Worm (Caenorhabditis elegans) whole organism, young adult: ENCODE results near the gene ZK899.7.

Source experiments
- B0035.1 ChIP-seq: sonication (generic microtip); optimal IDR thresholded peaks from 2 replicates; lab custom pipeline; 2016; ENCODE audit warnings: missing genetic modification characterization, mild to moderate bottlenecking, missing compliant biosample characterization, missing genotype, missing genetic modification reagents
- B0261.1 ChIP-seq: sonication (generic microtip); optimal IDR thresholded peaks from 2 replicates; lab custom pipeline; 2016; ENCODE audit warnings: mild to moderate bottlenecking, missing genetic modification characterization, moderate library complexity, missing compliant biosample characterization
- F10E7.11 ChIP-seq: sonication (generic microtip); optimal IDR thresholded peaks from 2 replicates; lab custom pipeline; 2017; ENCODE audit warnings: mild to moderate bottlenecking, missing genetic modification characterization, moderate library complexity, missing compliant biosample characterization
- F22D6.2 ChIP-seq: sonication (generic microtip); optimal IDR thresholded peaks from 2 replicates; lab custom pipeline; 2016; ENCODE audit warnings: mild to moderate bottlenecking, missing genetic modification characterization, missing compliant biosample characterization
- F57C9.4 ChIP-seq: sonication (generic microtip); optimal IDR thresholded peaks from 2 replicates; lab custom pipeline; 2017; ENCODE audit warnings: mild to moderate bottlenecking, missing genetic modification characterization, missing compliant biosample characterization
- K11D2.4 ChIP-seq: fragments of 200-800 bp; sonication (Bioruptor generic); IDR thresholded peaks from 2 replicates; pipeline ENCODE4 v1.3.6; 2022; ENCODE audit warnings: missing genetic modification reagents, missing genetic modification characterization, missing compliant biosample characterization
- K12H6.12 ChIP-seq: fragments of 200-800 bp; sonication (Bioruptor generic); optimal IDR thresholded peaks from 2 replicates; lab custom pipeline; 2018; ENCODE audit warnings: mild to moderate bottlenecking, missing genetic modification characterization, missing compliant biosample characterization
- T07F8.4 ChIP-seq: sonication (generic microtip); optimal IDR thresholded peaks from 2 replicates; lab custom pipeline; 2016; ENCODE audit warnings: mild to moderate bottlenecking, missing genetic modification characterization, moderate library complexity, missing compliant biosample characterization
- Y53F4B.3 ChIP-seq: fragments of 200-800 bp; sonication (Bioruptor generic); IDR thresholded peaks from 2 replicates; pipeline ENCODE4 v1.3.6; 2022; ENCODE audit warnings: missing genetic modification reagents, missing genetic modification characterization, missing compliant biosample characterization
- Y56A3A.18 ChIP-seq: fragments of 200-800 bp; sonication (Bioruptor generic); IDR thresholded peaks from 2 replicates; pipeline ENCODE4 v1.3.6; 2022; ENCODE audit warnings: missing genetic modification reagents, missing genetic modification characterization, missing compliant biosample characterization
- ZK185.1 ChIP-seq: sonication (generic microtip); optimal IDR thresholded peaks from 2 replicates; lab custom pipeline; 2016; ENCODE audit warnings: mild to moderate bottlenecking, missing genetic modification characterization, missing compliant biosample characterization; ENCODE audit not compliant: poor library complexity, severe bottlenecking
- atf-7 ChIP-seq: sonication (generic microtip); optimal IDR thresholded peaks from 2 replicates; lab custom pipeline; 2017; ENCODE audit warnings: mild to moderate bottlenecking, missing genetic modification characterization, missing compliant biosample characterization
- athp-1 ChIP-seq: sonication (generic microtip); optimal IDR thresholded peaks from 2 replicates; lab custom pipeline; 2017; ENCODE audit warnings: mild to moderate bottlenecking, missing genetic modification characterization, missing compliant biosample characterization
- attf-5 ChIP-seq: fragments of 200-800 bp; sonication (Bioruptor generic); optimal IDR thresholded peaks from 2 replicates; lab custom pipeline; 2018; ENCODE audit warnings: mild to moderate bottlenecking, missing genetic modification characterization, missing compliant biosample characterization
- attf-6 ChIP-seq: fragments of 200-800 bp; sonication (Bioruptor generic); IDR thresholded peaks from 2 replicates; pipeline ENCODE4 v1.3.6; 2022; ENCODE audit warnings: missing genetic modification reagents, missing genetic modification characterization, missing compliant biosample characterization
- ceh-100 ChIP-seq: fragments of 200-800 bp; sonication (Bioruptor generic); IDR thresholded peaks from 2 replicates; pipeline ENCODE4 v1.3.6; 2022; ENCODE audit warnings: missing genetic modification reagents, missing genetic modification characterization, missing compliant biosample characterization
- ceh-91 ChIP-seq: fragments of 200-800 bp; sonication (Bioruptor generic); IDR thresholded peaks from 2 replicates; pipeline ENCODE4 v1.3.6; 2022; ENCODE audit warnings: missing genetic modification reagents, missing genetic modification characterization, missing compliant biosample characterization
- die-1 ChIP-seq: sonication (generic microtip); optimal IDR thresholded peaks from 2 replicates; lab custom pipeline; 2016; ENCODE audit warnings: missing genotype, mild to moderate bottlenecking, missing genetic modification characterization, missing compliant biosample characterization
- dpff-1 ChIP-seq: sonication (generic microtip); optimal IDR thresholded peaks from 2 replicates; lab custom pipeline; 2017; ENCODE audit warnings: mild to moderate bottlenecking, missing genetic modification characterization, missing compliant biosample characterization
- egl-44 ChIP-seq: fragments of 200-800 bp; sonication (Bioruptor generic); IDR thresholded peaks from 2 replicates; pipeline ENCODE4 v1.3.6; 2022; ENCODE audit warnings: missing genetic modification reagents, missing genetic modification characterization, missing compliant biosample characterization
- ets-4 ChIP-seq: fragments of 200-800 bp; sonication (Bioruptor generic); optimal IDR thresholded peaks from 2 replicates; lab custom pipeline; 2018; ENCODE audit warnings: mild to moderate bottlenecking, missing genetic modification characterization, missing compliant biosample characterization
- gei-17 ChIP-seq: fragments of 200-800 bp; sonication (Bioruptor generic); optimal IDR thresholded peaks from 2 replicates; lab custom pipeline; 2018; ENCODE audit warnings: mild to moderate bottlenecking, missing genetic modification characterization, missing compliant biosample characterization
- him-1 ChIP-seq: sonication (generic microtip); optimal IDR thresholded peaks from 2 replicates; lab custom pipeline; 2016; ENCODE audit warnings: missing genotype, missing genetic modification reagents, missing genetic modification characterization, missing compliant biosample characterization
- hlh-12 ChIP-seq: sonication (generic microtip); optimal IDR thresholded peaks from 2 replicates; lab custom pipeline; 2016; ENCODE audit warnings: missing genetic modification characterization, missing compliant biosample characterization
- lag-1 ChIP-seq: fragments of 200-800 bp; sonication (Bioruptor generic); IDR thresholded peaks from 2 replicates; pipeline ENCODE4 v1.3.6; 2022; ENCODE audit warnings: missing genetic modification reagents, missing genetic modification characterization, missing compliant biosample characterization
- lin-26 ChIP-seq: fragments of 200-800 bp; sonication (Bioruptor generic); IDR thresholded peaks from 2 replicates; pipeline ENCODE4 v1.3.6; 2022; ENCODE audit warnings: missing genetic modification reagents, missing genetic modification characterization, missing compliant biosample characterization
- lin-35 ChIP-seq, 3 experiments: fragments of 150-350 bp in 2 of 3; sonication (generic microtip) in 1 of 3; optimal IDR thresholded peaks; 2 replicates each; lab custom pipeline; 2014 to 2018; ENCODE audit warnings: missing biosample characterization in 3 of 3, missing genetic modification characterization in 3 of 3, missing genetic modification reagents in 3 of 3
- lsl-1 ChIP-seq: fragments of 200-800 bp; sonication (Bioruptor generic); optimal IDR thresholded peaks from 2 replicates; lab custom pipeline; 2018; ENCODE audit warnings: mild to moderate bottlenecking, missing genetic modification characterization, moderate library complexity, missing compliant biosample characterization
- lsy-27 ChIP-seq: sonication (generic microtip); optimal IDR thresholded peaks from 2 replicates; lab custom pipeline; 2017; ENCODE audit warnings: missing genetic modification characterization, mild to moderate bottlenecking, missing compliant biosample characterization, antibody characterized with exemption, missing genotype, borderline replicate concordance; ENCODE audit not compliant: insufficient read depth
- madf-10 ChIP-seq: sonication (generic microtip); optimal IDR thresholded peaks from 2 replicates; lab custom pipeline; 2016; ENCODE audit warnings: mild to moderate bottlenecking, missing genetic modification characterization, missing compliant biosample characterization
- madf-3 ChIP-seq: fragments of 200-800 bp; sonication (Bioruptor generic); IDR thresholded peaks from 2 replicates; pipeline ENCODE4 v1.3.6; 2022; ENCODE audit warnings: missing genetic modification reagents, missing genetic modification characterization, missing compliant biosample characterization
- madf-6 ChIP-seq: fragments of 200-800 bp; sonication (Bioruptor generic); IDR thresholded peaks from 2 replicates; pipeline ENCODE4 v1.3.6; 2022; ENCODE audit warnings: missing genetic modification reagents, missing genetic modification characterization, missing compliant biosample characterization
- mcd-1 ChIP-seq: fragments of 200-800 bp; sonication (Bioruptor generic); IDR thresholded peaks from 2 replicates; pipeline ENCODE4 v1.3.6; 2022; ENCODE audit warnings: missing genetic modification reagents, missing genetic modification characterization, missing compliant biosample characterization
- mxl-1 ChIP-seq: sonication (generic microtip); optimal IDR thresholded peaks from 2 replicates; lab custom pipeline; 2016; ENCODE audit warnings: missing genetic modification characterization, missing compliant biosample characterization
- rcor-1 ChIP-seq: fragments of 200-800 bp; sonication (Bioruptor generic); IDR thresholded peaks from 2 replicates; pipeline ENCODE4 v1.3.6; 2022; ENCODE audit warnings: missing genetic modification reagents, missing genetic modification characterization, missing compliant biosample characterization
- rpc-1 ChIP-seq, 2 experiments: fragments of 150-350 bp in 1 of 2; sonication (generic microtip) in 1 of 2; optimal IDR thresholded peaks; 2 replicates each; lab custom pipeline; 2014 to 2018; ENCODE audit warnings: missing biosample characterization in 1 of 2, missing genetic modification characterization in 1 of 2, missing genetic modification reagents in 1 of 2, missing genotype in 1 of 2
- snpc-1.3 ChIP-seq: sonication (generic microtip); optimal IDR thresholded peaks from 2 replicates; lab custom pipeline; 2017; ENCODE audit warnings: missing genetic modification characterization, mild to moderate bottlenecking, missing compliant biosample characterization, antibody characterized with exemption, moderate library complexity, missing genotype, missing genetic modification reagents; ENCODE audit not compliant: insufficient read depth
- snpc-4 ChIP-seq, 5 experiments: fragments of 150-350 bp in 1 of 5; sonication (generic microtip) in 4 of 5; optimal IDR thresholded peaks; 2 replicates each; lab custom pipeline; 2014 to 2018; ENCODE audit warnings: missing genetic modification characterization in 5 of 5, missing biosample characterization in 3 of 5, antibody characterized with exemption in 2 of 5, mild to moderate bottlenecking in 2 of 5, missing compliant biosample characterization in 2 of 5, missing genotype in 2 of 5, moderate library complexity in 2 of 5, missing genetic modification reagents in 1 of 5
- tbx-9 ChIP-seq: sonication (generic microtip); optimal IDR thresholded peaks from 2 replicates; lab custom pipeline; 2016; ENCODE audit warnings: borderline replicate concordance, missing genetic modification characterization, inconsistent platforms, missing compliant biosample characterization
- tlf-1 ChIP-seq: fragments of 200-800 bp; sonication (Bioruptor generic); optimal IDR thresholded peaks from 2 replicates; lab custom pipeline; 2018; ENCODE audit warnings: mild to moderate bottlenecking, missing genetic modification characterization, missing compliant biosample characterization
- unc-130 ChIP-seq: sonication (generic microtip); optimal IDR thresholded peaks from 2 replicates; lab custom pipeline; 2016; ENCODE audit warnings: missing genetic modification reagents, missing genetic modification characterization, missing compliant biosample characterization
- xnd-1 ChIP-seq: sonication (generic microtip); optimal IDR thresholded peaks from 2 replicates; lab custom pipeline; 2016; ENCODE audit warnings: missing genotype, missing genetic modification reagents, missing genetic modification characterization, missing compliant biosample characterization
- ztf-18 ChIP-seq: sonication (generic microtip); optimal IDR thresholded peaks from 2 replicates; lab custom pipeline; 2016; ENCODE audit warnings: missing genotype, mild to moderate bottlenecking, missing genetic modification characterization, missing compliant biosample characterization
- ztf-25 ChIP-seq: fragments of 200-800 bp; sonication (Bioruptor generic); IDR thresholded peaks from 2 replicates; pipeline ENCODE4 v1.3.6; 2022; ENCODE audit warnings: missing genetic modification reagents, missing genetic modification characterization, missing compliant biosample characterization
- ztf-26 ChIP-seq: sonication (generic microtip); optimal IDR thresholded peaks from 2 replicates; lab custom pipeline; 2017; ENCODE audit warnings: missing genetic modification characterization, missing compliant biosample characterization
- ztf-3 ChIP-seq: fragments of 200-800 bp; sonication (Bioruptor generic); optimal IDR thresholded peaks from 2 replicates; lab custom pipeline; 2018; ENCODE audit warnings: mild to moderate bottlenecking, missing genetic modification characterization, missing compliant biosample characterization
- ztf-6 ChIP-seq: fragments of 200-800 bp; sonication (Bioruptor generic); IDR thresholded peaks from 2 replicates; pipeline ENCODE4 v1.3.6; 2022; ENCODE audit warnings: missing genetic modification reagents, missing genetic modification characterization, missing compliant biosample characterization

The ZK899.7 gene

DNA sequence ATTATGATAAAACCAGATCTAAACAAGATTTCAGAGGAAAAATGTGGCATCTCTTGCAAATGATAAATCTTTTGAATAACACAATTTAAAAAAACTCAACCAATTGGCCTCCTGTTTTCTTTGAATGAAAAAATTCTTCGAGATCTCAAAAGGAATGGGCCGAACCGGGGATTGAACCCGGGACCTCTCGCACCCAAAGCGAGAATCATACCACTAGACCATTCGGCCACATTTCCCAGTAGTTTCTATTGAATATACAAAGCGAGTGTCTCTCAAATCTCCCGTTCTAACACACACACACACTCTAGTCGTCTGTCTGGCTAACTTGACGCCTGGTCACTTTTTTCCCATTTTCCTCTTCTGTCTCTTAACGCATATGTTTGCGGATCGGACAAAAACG is 18.3 kb upstream of the ZK899.7 start (continued):
- TF ChIP-seq rcor-1 (GFP tag; lab: Robert Waterston, UW) (peak; percentile 85), snpc-4 (GFP tag; optimal IDR thresholded peaks at IDR 0.05; lab: Kevin White, UChicago) (peak; percentile 64), snpc-4 (tag; optimal IDR thresholded peaks at IDR 0.05; lab: Kevin White, UChicago) (peak in 2 of 4 experiments; percentile 40 to 81), mxl-1 (tag; lab: Kevin White, UChicago) (peak; percentile 47), ztf-25 (GFP tag; lab: Robert Waterston, UW) (no peak), K12H6.12 (tag; lab: Kevin White, UChicago) (peak; percentile 37), him-1 (tag; lab: Kevin White, UChicago) (peak; percentile 88), ztf-26 (peak; percentile 79), ceh-100 (GFP tag; lab: Robert Waterston, UW) (peak; percentile 29; the same call in 1 of the 2 replicates), ztf-18 (tag; lab: Kevin White, UChicago) (peak; percentile 66), mcd-1 (GFP tag; lab: Robert Waterston, UW) (peak; percentile 65), tbx-9 (peak; percentile 36), B0261.1 (tag; lab: Kevin White, UChicago) (peak; percentile 92), atf-7 (peak; percentile 83), B0035.1 (peak; percentile 80), ceh-91 (GFP tag; lab: Robert Waterston, UW) (no peak), lsy-27 (tag; lab: Kevin White, UChicago) (no peak), ZK185.1 (tag; lab: Kevin White, UChicago) (peak; percentile 95), die-1 (tag; lab: Kevin White, UChicago) (peak; percentile 86), gei-17 (peak; percentile 84), rpc-1 (optimal IDR thresholded peaks at IDR 0.05; lab: Kevin White, UChicago) (peak; percentile 96), rpc-1 (tag; optimal IDR thresholded peaks at IDR 0.05; lab: Kevin White, UChicago) (peak; percentile 93), F57C9.4 (tag; lab: Kevin White, UChicago) (no peak), dpff-1 (tag; lab: Kevin White, UChicago) (no peak), attf-5 (GFP tag; lab: Kevin White, UChicago) (no peak), attf-6 (peak; percentile 34; the same call in 1 of the 2 replicates), egl-44 (GFP tag; lab: Robert Waterston, UW) (peak; percentile 59; the same call in 1 of the 2 replicates), lin-35 (GFP tag; optimal IDR thresholded peaks at IDR 0.05; lab: Kevin White, UChicago) (peak in 2 of 3 experiments; percentile 38 to 71), unc-130 (GFP tag; lab: Kevin White, UChicago) (peak; percentile 19), xnd-1 (tag; lab: Kevin White, UChicago) (no peak), lag-1 (GFP tag; lab: Robert Waterston, UW) (no peak), hlh-12 (tag; lab: Kevin White, UChicago) (no peak), ztf-3 (GFP tag; lab: Kevin White, UChicago) (peak; percentile 51), ztf-6 (GFP tag; lab: Robert Waterston, UW) (peak; percentile 53; the same call in 1 of the 2 replicates), tlf-1 (GFP tag; lab: Kevin White, UChicago) (peak; percentile 47), F10E7.11 (tag; lab: Kevin White, UChicago) (peak; percentile 39), Y56A3A.18 (GFP tag; lab: Robert Waterston, UW) (peak; percentile 88), lin-26 (GFP tag; lab: Robert Waterston, UW) (peak; percentile 90), lsl-1 (GFP tag; lab: Kevin White, UChicago) (no peak), madf-3 (GFP tag; lab: Robert Waterston, UW) (0 out of 2 replicates have a peak, but pooled peaks have one; percentile 46), madf-6 (GFP tag; lab: Robert Waterston, UW) (no peak), Y53F4B.3 (GFP tag; lab: Robert Waterston, UW) (peak; percentile 31; the same call in 1 of the 2 replicates), athp-1 (tag; lab: Kevin White, UChicago) (peak; percentile 55), snpc-1.3 (tag; lab: Kevin White, UChicago) (peak; percentile 75), F22D6.2 (peak; percentile 65), madf-10 (tag; lab: Kevin White, UChicago) (peak; percentile 78), T07F8.4 (tag; lab: Kevin White, UChicago) (peak; percentile 77), K11D2.4 (GFP tag; lab: Robert Waterston, UW) (peak; percentile 78), ets-4 (GFP tag; lab: Kevin White, UChicago) (no peak)
